Fruit fly (Drosophila melanogaster): ENCODE data around the gene CG7634.

dm6 chr3L:21617354-21617753, 52.1 kb downstream of the CG7634 start, which contains the start of the genes S1P and CG11307:
- TF ChIP-seq Lpt (GFP tag; optimal IDR thresholded peaks at IDR 0.05) (no peak), CG8632 (GFP tag; optimal IDR thresholded peaks at IDR 0.05) (no peak), Ets21C (GFP tag; optimal IDR thresholded peaks at IDR 0.05) (no peak), CG8119 (GFP tag; IDR thresholded peaks at IDR 0.05) (no peak)

Measured in whole organism, prepupa.